Worm (Caenorhabditis elegans): ENCODE results near the gene col-122.

col-122 gene

DNA sequence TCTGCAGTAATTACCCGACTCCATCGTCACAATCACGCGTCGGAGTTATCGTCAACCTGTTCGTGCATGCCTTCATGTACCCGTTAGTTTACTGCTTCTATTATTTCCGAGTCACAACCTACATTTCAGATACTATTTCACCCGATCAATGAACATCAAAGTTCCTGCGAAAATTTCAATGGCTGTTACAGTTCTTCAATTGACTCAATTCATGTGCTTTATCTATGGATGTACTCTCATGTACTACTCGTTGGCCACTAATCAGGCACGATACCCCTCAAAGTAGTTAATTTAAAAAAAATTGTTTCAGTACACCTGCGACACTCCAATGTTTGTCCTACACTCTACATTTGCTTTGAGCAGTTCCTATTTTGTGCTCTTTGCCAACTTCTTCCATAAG is 32.4 kb upstream of the col-122 start:
- TF ChIP-seq nhr-23 (tag; optimal IDR thresholded peaks at IDR 0.05) (peak; percentile 8), ama-1 (optimal IDR thresholded peaks at IDR 0.05) (peak; percentile 45), lin-39 (tag; optimal IDR thresholded peaks at IDR 0.05) (no peak), nhr-25 (tag; optimal IDR thresholded peaks at IDR 0.05) (peak; percentile 39), nhr-43 (tag; optimal IDR thresholded peaks at IDR 0.05; ENCODE audit: poor library complexity, severe bottlenecking) (peak; percentile 7), snpc-4 (tag; optimal IDR thresholded peaks at IDR 0.05) (no peak), lsy-12 (tag; optimal IDR thresholded peaks at IDR 0.05) (peak; percentile 44)

ce11 chrIV:9533071-9533470 is 30.1 kb upstream of the col-122 start, which contains the start of gene F56H11.2:
TSS of gene F56H11.2 (minus strand) at chrIV:9533171.
- TF ChIP-seq nhr-76 (tag; optimal IDR thresholded peaks at IDR 0.05) (no peak), elt-2 (tag; optimal IDR thresholded peaks at IDR 0.05) (peak; percentile 14)

DNA sequence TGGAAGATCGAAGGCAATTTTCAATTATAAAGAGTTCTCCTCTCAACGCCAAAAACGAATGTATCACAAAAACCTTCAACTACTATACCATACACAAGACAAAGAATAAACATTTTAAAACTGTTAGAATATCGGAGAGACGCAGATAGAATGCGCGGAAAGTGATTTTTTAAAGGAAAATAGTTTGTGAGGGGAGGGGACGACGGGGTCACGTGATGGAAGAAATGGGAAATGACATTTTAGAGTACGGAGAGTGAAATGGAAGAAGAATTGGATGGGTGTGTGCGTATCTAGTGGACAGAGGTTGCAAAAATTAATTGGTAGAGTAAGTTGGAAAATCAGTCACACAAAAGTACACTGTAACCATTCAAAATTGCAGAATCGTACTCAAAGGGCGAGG is 28.8 kb upstream of the col-122 start:
- TF ChIP-seq elt-1 (tag; optimal IDR thresholded peaks at IDR 0.05) (no peak), egl-5 (tag; optimal IDR thresholded peaks at IDR 0.05) (no peak), hmg-11 (tag; optimal IDR thresholded peaks at IDR 0.05) (no peak), ama-1 (optimal IDR thresholded peaks at IDR 0.05) (no peak), aly-2 (tag; optimal IDR thresholded peaks at IDR 0.05) (no peak), unc-62 (GFP tag; optimal IDR thresholded peaks at IDR 0.05) (no peak), tbx-2 (tag; optimal IDR thresholded peaks at IDR 0.05) (no peak), sea-2 (GFP tag; optimal IDR thresholded peaks at IDR 0.05) (no peak), ceh-28 (tag; optimal IDR thresholded peaks at IDR 0.05) (no peak), egl-27 (tag; optimal IDR thresholded peaks at IDR 0.05) (no peak), nhr-12 (tag; optimal IDR thresholded peaks at IDR 0.05) (no peak), R02D3.7 (tag; optimal IDR thresholded peaks at IDR 0.05) (no peak), nhr-77 (tag; optimal IDR thresholded peaks at IDR 0.05) (no peak), ZK546.5 (tag; optimal IDR thresholded peaks at IDR 0.05) (no peak), nhr-23 (tag; optimal IDR thresholded peaks at IDR 0.05) (peak; percentile 46), ztf-4 (tag; optimal IDR thresholded peaks at IDR 0.05) (no peak), ztf-11 (tag; optimal IDR thresholded peaks at IDR 0.05) (no peak), nhr-11 (tag; optimal IDR thresholded peaks at IDR 0.05) (no peak), lin-39 (tag; optimal IDR thresholded peaks at IDR 0.05) (no peak), nhr-76 (tag; optimal IDR thresholded peaks at IDR 0.05) (no peak), pqm-1 (tag; optimal IDR thresholded peaks at IDR 0.05) (no peak), pha-4 (tag; optimal IDR thresholded peaks at IDR 0.05) (peak; percentile 48), zag-1 (tag; optimal IDR thresholded peaks at IDR 0.05) (no peak), fkh-2 (tag; optimal IDR thresholded peaks at IDR 0.05) (no peak), elt-2 (tag; optimal IDR thresholded peaks at IDR 0.05) (no peak), snpc-4 (tag; optimal IDR thresholded peaks at IDR 0.05) (peak; percentile 6), nhr-28 (tag; optimal IDR thresholded peaks at IDR 0.05) (no peak), unc-39 (tag; optimal IDR thresholded peaks at IDR 0.05) (no peak), fkh-10 (GFP tag; optimal IDR thresholded peaks at IDR 0.05) (no peak), nhr-67 (tag; optimal IDR thresholded peaks at IDR 0.05) (no peak), nhr-25 (tag; optimal IDR thresholded peaks at IDR 0.05) (peak; percentile 85), ceh-82 (tag; optimal IDR thresholded peaks at IDR 0.05) (no peak)

DNA sequence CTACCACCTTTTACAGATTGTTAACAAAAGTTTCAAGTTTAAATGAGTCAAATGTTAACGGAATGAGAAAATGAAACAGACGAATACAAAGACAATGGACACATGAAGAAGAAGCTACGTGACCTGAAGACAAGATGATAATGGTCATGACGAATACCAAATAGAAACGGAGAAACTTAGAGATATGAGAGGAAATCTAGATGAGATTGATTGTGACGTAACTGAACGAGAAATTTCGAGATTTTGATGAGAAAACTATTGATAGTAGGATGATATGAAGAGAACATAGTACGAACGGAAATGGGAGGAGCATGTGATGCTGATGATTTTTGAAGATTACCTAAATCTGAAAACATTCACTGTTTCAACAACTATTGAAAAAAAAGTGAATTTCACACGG is 28.1 kb upstream of the col-122 start:
- TF ChIP-seq nfya-1 (tag; optimal IDR thresholded peaks at IDR 0.05; ENCODE audit: insufficient read depth) = peak; percentile 9
- no peak for TF ChIP-seq zag-1 (tag; optimal IDR thresholded peaks at IDR 0.05)
- TF ChIP-seq pqm-1 (tag; optimal IDR thresholded peaks at IDR 0.05) = no peak
- peak; percentile 85 for TF ChIP-seq nhr-23 (tag; optimal IDR thresholded peaks at IDR 0.05)
- TF ChIP-seq fkh-2 (tag; optimal IDR thresholded peaks at IDR 0.05) = no peak
- no peak for TF ChIP-seq lin-15B (tag; optimal IDR thresholded peaks at IDR 0.05)
- TF ChIP-seq ceh-82 (tag; optimal IDR thresholded peaks at IDR 0.05) = no peak
- TF ChIP-seq elt-3 (tag; optimal IDR thresholded peaks at IDR 0.05) = peak in 1 of 3 experiments; percentile 81
- TF ChIP-seq nhr-11 (tag; optimal IDR thresholded peaks at IDR 0.05) = no peak
- TF ChIP-seq jun-1 (tag; optimal IDR thresholded peaks at IDR 0.05) = no peak
- no peak for TF ChIP-seq nhr-12 (tag; optimal IDR thresholded peaks at IDR 0.05)
- TF ChIP-seq nhr-25 (tag; optimal IDR thresholded peaks at IDR 0.05) = peak; percentile 66
- no peak for TF ChIP-seq elt-1 (tag; optimal IDR thresholded peaks at IDR 0.05)
- TF ChIP-seq daf-12 (tag; optimal IDR thresholded peaks at IDR 0.05) = no peak
- peak; percentile 62 for TF ChIP-seq nhr-43 (tag; optimal IDR thresholded peaks at IDR 0.05; ENCODE audit: poor library complexity, severe bottlenecking)
- TF ChIP-seq elt-2 (tag; optimal IDR thresholded peaks at IDR 0.05) = no peak
- no peak for TF ChIP-seq sea-2 (GFP tag; optimal IDR thresholded peaks at IDR 0.05)
